Worm (Caenorhabditis elegans) whole organism, L4 larva: Measurements from ENCODE around the gene W03A5.1.

Source experiments
- F37D6.2 ChIP-seq: sonication (generic microtip); optimal IDR thresholded peaks from 2 replicates; lab custom pipeline; 2016; ENCODE audit warnings: mild to moderate bottlenecking, missing genetic modification characterization, missing compliant biosample characterization
- F44E2.7 ChIP-seq: fragments of 200-800 bp; sonication (Bioruptor generic); IDR thresholded peaks from 2 replicates; pipeline ENCODE4 v2.1.2; 2022; ENCODE audit warnings: missing genetic modification characterization, missing compliant biosample characterization
- F49E8.2 ChIP-seq: sonication (generic microtip); optimal IDR thresholded peaks from 2 replicates; lab custom pipeline; 2016; ENCODE audit warnings: missing compliant biosample characterization, mild to moderate bottlenecking, missing genetic modification characterization, borderline replicate concordance
- Y5F2A.4 ChIP-seq: fragments of 200-800 bp; sonication (Bioruptor generic); optimal IDR thresholded peaks from 2 replicates; lab custom pipeline; 2018; ENCODE audit warnings: mild to moderate bottlenecking, missing genetic modification characterization, missing compliant biosample characterization
- aha-1 ChIP-seq: fragments of 150-350 bp; peaks from one replicate; lab custom pipeline; 2014; ENCODE audit warnings: missing biosample characterization, missing genetic modification characterization
- ama-1 ChIP-seq: fragments of 150-350 bp; optimal IDR thresholded peaks from 2 replicates; lab custom pipeline; 2014; ENCODE audit warnings: inconsistent platforms, mixed read lengths
- ceh-28 ChIP-seq: fragments of 150-350 bp; optimal IDR thresholded peaks from 2 replicates; lab custom pipeline; 2014; ENCODE audit warnings: missing biosample characterization, missing genetic modification reagents, missing genetic modification characterization
- ceh-44 ChIP-seq: fragments of 200-800 bp; sonication (Bioruptor generic); IDR thresholded peaks from 2 replicates; pipeline ENCODE4 v1.3.6; 2022; ENCODE audit warnings: missing genetic modification reagents, missing genetic modification characterization, missing compliant biosample characterization
- ceh-62 ChIP-seq: sonication (generic microtip); optimal IDR thresholded peaks from 2 replicates; lab custom pipeline; 2017; ENCODE audit warnings: missing biosample characterization, missing genetic modification characterization
- ceh-82 ChIP-seq: sonication (generic microtip); optimal IDR thresholded peaks from 2 replicates; lab custom pipeline; 2017; ENCODE audit warnings: missing biosample characterization, missing genetic modification characterization
- cey-2 ChIP-seq: sonication (generic microtip); optimal IDR thresholded peaks from 3 replicates; lab custom pipeline; 2017; ENCODE audit warnings: missing genetic modification characterization, mild to moderate bottlenecking, missing compliant biosample characterization, antibody characterized with exemption, borderline replicate concordance; ENCODE audit not compliant: insufficient read depth
- ctbp-1 ChIP-seq: fragments of 200-800 bp; sonication (Bioruptor generic); IDR thresholded peaks from 2 replicates; pipeline ENCODE4 v1.3.6; 2022; ENCODE audit warnings: missing genetic modification reagents, missing genetic modification characterization, missing compliant biosample characterization
- daf-12 ChIP-seq: fragments of 150-350 bp; optimal IDR thresholded peaks from 2 replicates; lab custom pipeline; 2014; ENCODE audit warnings: missing biosample characterization, missing genetic modification reagents, missing genetic modification characterization
- daf-8 ChIP-seq: fragments of 200-800 bp; sonication (Bioruptor generic); IDR thresholded peaks from 2 replicates; pipeline ENCODE4 v1.3.6; 2022; ENCODE audit warnings: missing genetic modification characterization, missing compliant biosample characterization
- dmd-6 ChIP-seq: fragments of 200-800 bp; sonication (Bioruptor generic); IDR thresholded peaks from 2 replicates; pipeline ENCODE4 v1.3.6; 2022; ENCODE audit warnings: missing genetic modification reagents, missing genetic modification characterization, missing compliant biosample characterization
- dmd-9 ChIP-seq: fragments of 200-800 bp; sonication (Bioruptor generic); IDR thresholded peaks from 2 replicates; pipeline ENCODE4 v1.3.6; 2022; ENCODE audit warnings: missing genetic modification reagents, missing genetic modification characterization, missing compliant biosample characterization
- duxl-1 ChIP-seq: sonication (generic microtip); optimal IDR thresholded peaks from 2 replicates; lab custom pipeline; 2016; ENCODE audit warnings: mild to moderate bottlenecking, missing genetic modification characterization, moderate library complexity, missing compliant biosample characterization; ENCODE audit not compliant: poor library complexity
- dve-1 ChIP-seq: sonication (generic microtip); optimal IDR thresholded peaks from 2 replicates; lab custom pipeline; 2017; ENCODE audit warnings: antibody characterized with exemption, mild to moderate bottlenecking, missing genetic modification characterization, missing compliant biosample characterization; ENCODE audit not compliant: insufficient read depth
- egl-43 ChIP-seq: fragments of 200-800 bp; sonication (Bioruptor generic); IDR thresholded peaks from 2 replicates; pipeline ENCODE4 v1.3.6; 2022; ENCODE audit warnings: missing genetic modification reagents, missing genetic modification characterization, missing compliant biosample characterization
- fos-1 ChIP-seq: fragments of 150-350 bp; optimal IDR thresholded peaks from 2 replicates; lab custom pipeline; 2014; ENCODE audit warnings: missing biosample characterization, missing genetic modification characterization
- gei-8 ChIP-seq: fragments of 200-800 bp; sonication (Bioruptor generic); optimal IDR thresholded peaks from 2 replicates; lab custom pipeline; 2018; ENCODE audit warnings: mild to moderate bottlenecking, missing genetic modification characterization, missing compliant biosample characterization
- hlh-30 ChIP-seq: sonication (generic microtip); optimal IDR thresholded peaks from 2 replicates; lab custom pipeline; 2017; ENCODE audit warnings: antibody characterized with exemption, mild to moderate bottlenecking, missing genetic modification characterization, missing compliant biosample characterization; ENCODE audit not compliant: insufficient read depth
- lin-15B ChIP-seq: fragments of 150-350 bp; sonication (generic microtip); optimal IDR thresholded peaks from 3 replicates; lab custom pipeline; 2014; ENCODE audit warnings: missing biosample characterization, missing genetic modification characterization
- lin-38 ChIP-seq: fragments of 200-800 bp; sonication (Bioruptor generic); IDR thresholded peaks from 2 replicates; pipeline ENCODE4 v1.3.6; 2022; ENCODE audit warnings: missing genetic modification reagents, missing genetic modification characterization, missing compliant biosample characterization
- mes-2 ChIP-seq: sonication (generic microtip); optimal IDR thresholded peaks from 2 replicates; lab custom pipeline; 2016; ENCODE audit warnings: missing genotype, mild to moderate bottlenecking, missing genetic modification characterization, missing compliant biosample characterization; ENCODE audit not compliant: poor library complexity, severe bottlenecking
- nhr-11 ChIP-seq: fragments of 150-350 bp; optimal IDR thresholded peaks from 2 replicates; lab custom pipeline; 2014; ENCODE audit warnings: missing biosample characterization, missing genetic modification characterization
- nhr-111 ChIP-seq: fragments of 200-800 bp; sonication (Bioruptor generic); optimal IDR thresholded peaks from 2 replicates; lab custom pipeline; 2018; ENCODE audit warnings: mild to moderate bottlenecking, missing genetic modification characterization, missing compliant biosample characterization
- nhr-48 ChIP-seq: sonication (generic microtip); optimal IDR thresholded peaks from 2 replicates; lab custom pipeline; 2016; ENCODE audit warnings: mild to moderate bottlenecking, missing genetic modification characterization, missing compliant biosample characterization
- nhr-6 ChIP-seq: fragments of 150-350 bp; optimal IDR thresholded peaks from 2 replicates; lab custom pipeline; 2014; ENCODE audit warnings: missing biosample characterization, missing genetic modification characterization
- nhr-76 ChIP-seq: fragments of 150-350 bp; optimal IDR thresholded peaks from 2 replicates; lab custom pipeline; 2014; ENCODE audit warnings: missing biosample characterization, missing genetic modification characterization
- pqm-1 ChIP-seq: sonication (generic microtip); optimal IDR thresholded peaks from 2 replicates; lab custom pipeline; 2017; ENCODE audit warnings: missing biosample characterization, missing genetic modification characterization
- saeg-2 ChIP-seq: fragments of 200-800 bp; sonication (Bioruptor generic); IDR thresholded peaks from 2 replicates; pipeline ENCODE4 v1.3.6; 2022; ENCODE audit warnings: missing genetic modification reagents, missing genetic modification characterization, missing compliant biosample characterization
- set-16 ChIP-seq: fragments of 200-800 bp; sonication (Bioruptor generic); IDR thresholded peaks from 2 replicates; pipeline ENCODE4 v1.3.6; 2022; ENCODE audit warnings: missing genetic modification reagents, missing genetic modification characterization, missing compliant biosample characterization
- spr-3 ChIP-seq: fragments of 200-800 bp; sonication (Bioruptor generic); optimal IDR thresholded peaks from 2 replicates; lab custom pipeline; 2018; ENCODE audit warnings: mild to moderate bottlenecking, missing genetic modification characterization, missing compliant biosample characterization
- unc-130 ChIP-seq: sonication (generic microtip); optimal IDR thresholded peaks from 2 replicates; lab custom pipeline; 2016; ENCODE audit warnings: missing genetic modification reagents, missing genetic modification characterization, missing compliant biosample characterization
- unc-39 ChIP-seq: sonication (generic microtip); optimal IDR thresholded peaks from 2 replicates; lab custom pipeline; 2017; ENCODE audit warnings: missing biosample characterization, missing genetic modification characterization
- unc-62 ChIP-seq, 3 experiments: fragments of 150-350 bp in 1 of 3; sonication (generic microtip); optimal IDR thresholded peaks in 2 of 3; peaks in 1 of 3; 1 replicate in 1 of 3; 2 replicates in 2 of 3; lab custom pipeline; 2014 to 2017; ENCODE audit warnings: missing biosample characterization in 3 of 3, missing genetic modification characterization in 3 of 3, missing genetic modification reagents in 3 of 3, missing genotype in 1 of 3
- vab-7 ChIP-seq: fragments of 200-800 bp; sonication (Bioruptor generic); IDR thresholded peaks from 2 replicates; pipeline ENCODE4 v1.3.6; 2022; ENCODE audit warnings: missing genetic modification reagents, missing genetic modification characterization, missing compliant biosample characterization
- zfp-2 ChIP-seq: sonication (generic microtip); optimal IDR thresholded peaks from 2 replicates; lab custom pipeline; 2016; ENCODE audit warnings: mild to moderate bottlenecking, missing genetic modification characterization, missing compliant biosample characterization
- zfp-3 ChIP-seq: fragments of 200-800 bp; sonication (Bioruptor generic); conservative IDR thresholded peaks from 2 replicates; pipeline ENCODE4 v1.3.6; 2022; ENCODE audit warnings: missing genetic modification reagents, missing genetic modification characterization, missing compliant biosample characterization
- zip-11 ChIP-seq: fragments of 200-800 bp; sonication (Bioruptor generic); IDR thresholded peaks from 2 replicates; pipeline ENCODE4 v1.3.6; 2022; ENCODE audit warnings: missing genetic modification characterization, missing compliant biosample characterization

W03A5.1 gene

ce11 chrIII:5406314-5406713, 1.4 kb upstream of the W03A5.1 start:
- TF ChIP-seq nhr-48 = no peak
- TF ChIP-seq spr-3 (GFP tag; lab: Kevin White, UChicago) = no peak
- no peak for TF ChIP-seq ama-1 (lab: Kevin White, UChicago)
- TF ChIP-seq cey-2 (tag; lab: Kevin White, UChicago) = no peak
- TF ChIP-seq aha-1 (tag; lab: Kevin White, UChicago) = peak; percentile 28
- TF ChIP-seq nhr-111 (GFP tag; lab: Kevin White, UChicago) = no peak
- no peak for TF ChIP-seq duxl-1 (tag; lab: Kevin White, UChicago)

DNA sequence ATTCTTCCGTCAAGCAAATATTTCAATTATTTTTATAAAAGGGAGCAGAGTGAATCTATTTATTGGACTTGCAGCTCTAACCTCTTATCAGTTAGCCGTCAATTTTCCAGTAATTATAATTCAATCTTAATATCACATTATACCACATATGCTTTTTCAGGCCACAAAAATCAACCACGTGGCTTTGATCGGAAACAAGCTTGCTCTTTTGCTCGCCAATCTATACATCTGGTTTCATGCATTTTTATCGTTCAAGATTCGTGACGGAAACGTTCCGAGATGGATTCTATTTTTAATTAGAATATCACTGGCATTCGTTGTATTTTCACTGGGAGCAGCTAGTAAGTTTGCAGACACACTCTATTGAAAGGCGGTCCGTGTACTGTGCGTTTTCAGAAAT, 628 bp upstream of the W03A5.1 start:
- TF ChIP-seq unc-39 (tag; lab: Kevin White, UChicago) (no peak), unc-62 (GFP tag; optimal IDR thresholded peaks at IDR 0.05 in 1 of 2; lab: Kevin White, UChicago) (peak in 1 of 2 experiments; percentile 51), unc-62 (tag; optimal IDR thresholded peaks at IDR 0.05; lab: Kevin White, UChicago) (no peak), aha-1 (tag; lab: Kevin White, UChicago) (peak; percentile 17)

DNA sequence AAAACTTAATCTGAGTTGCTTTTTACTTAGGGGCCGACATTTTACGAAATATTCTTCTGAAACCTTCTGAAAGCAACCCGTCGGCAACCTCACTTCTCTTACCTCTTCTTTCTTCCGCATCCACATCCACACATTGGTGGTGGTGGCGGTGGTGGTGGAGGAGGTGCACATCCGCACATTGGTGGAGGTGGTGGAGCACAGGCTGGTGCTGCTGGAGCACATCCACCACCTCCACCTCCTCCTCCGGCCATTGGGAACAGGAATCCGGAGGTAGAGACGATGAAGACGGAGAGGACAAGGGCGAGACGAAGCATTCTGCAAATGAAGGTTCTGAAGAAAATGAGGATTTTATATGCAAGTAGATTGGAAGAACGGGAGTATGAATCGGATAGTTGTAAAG, 6.0 kb downstream of the W03A5.1 start, which contains the start of gene grl-22:
Gene grl-22 (minus strand): TSS at position 332 of the 400 bp plus-strand sequence.
- TF ChIP-seq nhr-111 (GFP tag; lab: Kevin White, UChicago) (no peak), nhr-76 (tag; lab: Kevin White, UChicago) (no peak), F37D6.2 (no peak), zfp-3 (GFP tag; lab: Robert Waterston, UW) (no peak), hlh-30 (tag; lab: Kevin White, UChicago) (no peak), pqm-1 (tag; lab: Kevin White, UChicago) (no peak), zip-11 (GFP tag; lab: Robert Waterston, UW) (no peak), fos-1 (no peak), vab-7 (GFP tag; lab: Robert Waterston, UW) (no peak), mes-2 (tag; lab: Kevin White, UChicago) (no peak), unc-62 (GFP tag; optimal IDR thresholded peaks at IDR 0.05 in 1 of 2; lab: Kevin White, UChicago) (peak in 1 of 2 experiments; percentile 42), unc-62 (tag; optimal IDR thresholded peaks at IDR 0.05; lab: Kevin White, UChicago) (no peak), F49E8.2 (no peak), daf-8 (GFP tag; lab: Robert Waterston, UW) (no peak), dve-1 (tag; lab: Kevin White, UChicago) (no peak), spr-3 (GFP tag; lab: Kevin White, UChicago) (no peak), F44E2.7 (GFP tag; lab: Robert Waterston, UW) (no peak), daf-12 (tag; lab: Kevin White, UChicago) (no peak), lin-15B (tag; lab: Kevin White, UChicago) (no peak), ceh-44 (GFP tag; lab: Robert Waterston, UW) (no peak), nhr-11 (no peak), ceh-82 (no peak), ceh-62 (tag; lab: Kevin White, UChicago) (no peak), ctbp-1 (no peak), unc-130 (no peak), Y5F2A.4 (GFP tag; lab: Kevin White, UChicago) (no peak), saeg-2 (GFP tag; lab: Robert Waterston, UW) (no peak), dmd-6 (GFP tag; lab: Robert Waterston, UW) (no peak), zfp-2 (tag; lab: Kevin White, UChicago) (no peak), lin-38 (GFP tag; lab: Robert Waterston, UW) (no peak), egl-43 (GFP tag; lab: Robert Waterston, UW) (peak; percentile 45; the same call in 1 of the 2 replicates), ceh-28 (no peak), set-16 (GFP tag; lab: Robert Waterston, UW) (peak; percentile 87), gei-8 (GFP tag; lab: Kevin White, UChicago) (no peak), nhr-6 (tag; lab: Kevin White, UChicago) (no peak), dmd-9 (GFP tag; lab: Robert Waterston, UW) (0 out of 2 replicates have a peak, but pooled peaks have one; percentile 18)
